Worm (Caenorhabditis elegans) whole organism, L4 larva: ENCODE results near the gene Y51H7C.12.

ENCODE experiments used
- F26F4.8 ChIP-seq: fragments of 200-800 bp; sonication (Bioruptor generic); conservative IDR thresholded peaks from 2 replicates; pipeline ENCODE4 v1.3.6; 2022; ENCODE audit warnings: missing genetic modification characterization, missing compliant biosample characterization
- F37D6.2 ChIP-seq: sonication (generic microtip); optimal IDR thresholded peaks from 2 replicates; lab custom pipeline; 2016; ENCODE audit warnings: mild to moderate bottlenecking, missing genetic modification characterization, missing compliant biosample characterization
- ceh-32 ChIP-seq: sonication (generic microtip); optimal IDR thresholded peaks from 2 replicates; lab custom pipeline; 2016; ENCODE audit warnings: mild to moderate bottlenecking, missing genetic modification characterization, missing compliant biosample characterization; ENCODE audit not compliant: poor library complexity
- ceh-62 ChIP-seq: sonication (generic microtip); optimal IDR thresholded peaks from 2 replicates; lab custom pipeline; 2017; ENCODE audit warnings: missing biosample characterization, missing genetic modification characterization
- ceh-82 ChIP-seq: sonication (generic microtip); optimal IDR thresholded peaks from 2 replicates; lab custom pipeline; 2017; ENCODE audit warnings: missing biosample characterization, missing genetic modification characterization
- daf-8 ChIP-seq: fragments of 200-800 bp; sonication (Bioruptor generic); IDR thresholded peaks from 2 replicates; pipeline ENCODE4 v1.3.6; 2022; ENCODE audit warnings: missing genetic modification characterization, missing compliant biosample characterization
- duxl-1 ChIP-seq: sonication (generic microtip); optimal IDR thresholded peaks from 2 replicates; lab custom pipeline; 2016; ENCODE audit warnings: mild to moderate bottlenecking, missing genetic modification characterization, moderate library complexity, missing compliant biosample characterization; ENCODE audit not compliant: poor library complexity
- egl-27 ChIP-seq: sonication (generic microtip); optimal IDR thresholded peaks from 3 replicates; lab custom pipeline; 2017; ENCODE audit warnings: missing biosample characterization, missing genetic modification reagents, missing genetic modification characterization
- mep-1 ChIP-seq: fragments of 150-350 bp; sonication (generic microtip); optimal IDR thresholded peaks from 3 replicates; lab custom pipeline; 2014; ENCODE audit warnings: missing biosample characterization, missing genetic modification characterization
- mxl-2 ChIP-seq: fragments of 200-800 bp; sonication (Bioruptor generic); conservative IDR thresholded peaks from 2 replicates; pipeline ENCODE4 v1.3.6; 2022; ENCODE audit warnings: missing genetic modification reagents, missing genetic modification characterization, missing compliant biosample characterization
- nhr-102 ChIP-seq: sonication (generic microtip); optimal IDR thresholded peaks from 2 replicates; lab custom pipeline; 2016; ENCODE audit warnings: mild to moderate bottlenecking, missing genetic modification characterization, moderate library complexity, missing compliant biosample characterization
- pha-4 ChIP-seq, 2 experiments: fragments of 150-350 bp in 1 of 2; fragments of 200-800 bp in 1 of 2; sonication (Bioruptor generic) in 1 of 2; IDR thresholded peaks in 1 of 2; optimal IDR thresholded peaks in 1 of 2; 2 replicates each; pipeline versions ENCODE4 v1.3.6 to Lab custom; 2014 to 2022; ENCODE audit warnings: missing genetic modification characterization in 2 of 2, missing genetic modification reagents in 2 of 2, missing biosample characterization in 1 of 2, missing compliant biosample characterization in 1 of 2
- pqm-1 ChIP-seq: sonication (generic microtip); optimal IDR thresholded peaks from 2 replicates; lab custom pipeline; 2017; ENCODE audit warnings: missing biosample characterization, missing genetic modification characterization
- rbr-2 ChIP-seq: sonication (generic microtip); optimal IDR thresholded peaks from 2 replicates; lab custom pipeline; 2016; ENCODE audit warnings: missing genotype, missing genetic modification characterization, missing compliant biosample characterization
- unc-62 ChIP-seq, 3 experiments: fragments of 150-350 bp in 1 of 3; sonication (generic microtip); optimal IDR thresholded peaks in 2 of 3; peaks in 1 of 3; 1 replicate in 1 of 3; 2 replicates in 2 of 3; lab custom pipeline; 2014 to 2017; ENCODE audit warnings: missing biosample characterization in 3 of 3, missing genetic modification characterization in 3 of 3, missing genetic modification reagents in 3 of 3, missing genotype in 1 of 3

Y51H7C.12 gene

DNA sequence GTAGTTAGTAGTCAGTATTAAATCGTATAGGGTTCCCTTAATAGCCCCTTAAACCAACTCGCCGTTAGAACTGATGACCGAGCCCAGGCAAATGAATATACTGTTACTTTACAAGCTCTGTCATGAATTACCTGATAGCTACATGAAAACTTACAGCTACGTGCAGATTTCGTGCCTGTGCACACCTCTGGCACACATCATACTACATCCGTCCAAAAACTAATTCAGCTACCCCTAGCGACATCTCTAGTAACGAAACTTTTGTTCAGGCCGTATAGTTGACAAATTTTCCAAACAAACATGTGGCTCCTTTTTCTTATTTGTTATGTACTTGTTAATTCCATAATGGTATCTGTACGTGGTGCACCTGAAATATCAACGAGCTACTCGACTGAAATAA lies 46.4 kb downstream of the Y51H7C.12 start, which contains the start of gene F54D12.1:
TSS of gene F54D12.1 (plus strand) at position 301 of the 400 bp plus-strand sequence.
- no peak for TF ChIP-seq F26F4.8 (GFP tag; lab: Robert Waterston, UW)
- TF ChIP-seq F37D6.2 (tag; lab: Kevin White, UChicago): no peak
- TF ChIP-seq rbr-2 (tag; lab: Kevin White, UChicago): no peak
- no peak for TF ChIP-seq ceh-82 (tag; lab: Kevin White, UChicago)
- no peak for TF ChIP-seq mep-1
- TF ChIP-seq mxl-2 (GFP tag; lab: Robert Waterston, UW): no peak
- TF ChIP-seq duxl-1 (tag; lab: Kevin White, UChicago): no peak
- TF ChIP-seq egl-27 (tag; lab: Kevin White, UChicago): no peak

DNA sequence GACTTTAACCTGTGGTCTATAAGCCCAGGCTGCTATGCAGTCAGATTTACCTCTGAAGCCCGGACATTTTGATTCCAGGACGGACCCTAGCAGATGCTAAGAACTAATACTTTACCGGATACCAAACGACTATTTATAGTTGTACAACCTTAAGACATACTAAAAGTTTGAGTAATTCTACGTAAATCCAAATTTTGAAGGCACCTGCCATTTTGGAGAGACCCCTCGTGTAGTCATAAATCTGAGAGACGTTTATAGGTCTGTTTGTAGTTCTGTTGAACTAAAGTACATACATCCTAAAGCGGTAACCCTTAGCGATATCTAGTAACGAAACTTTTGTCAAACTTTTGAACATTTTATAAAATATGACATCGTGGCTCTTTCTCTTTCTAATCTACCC lies 48.1 kb downstream of the Y51H7C.12 start, which contains the start of gene F54D12.2:
TSS of gene F54D12.2 (plus strand) at position 301 of the 400 bp plus-strand sequence.
- TF ChIP-seq egl-27 (tag; lab: Kevin White, UChicago): no peak
- TF ChIP-seq pqm-1 (tag; lab: Kevin White, UChicago): no peak
- no peak for TF ChIP-seq ceh-32 (tag; lab: Kevin White, UChicago)
- no peak for TF ChIP-seq ceh-62
- no peak for TF ChIP-seq daf-8 (GFP tag; lab: Robert Waterston, UW)
- TF ChIP-seq nhr-102 (tag; lab: Kevin White, UChicago): no peak

DNA sequence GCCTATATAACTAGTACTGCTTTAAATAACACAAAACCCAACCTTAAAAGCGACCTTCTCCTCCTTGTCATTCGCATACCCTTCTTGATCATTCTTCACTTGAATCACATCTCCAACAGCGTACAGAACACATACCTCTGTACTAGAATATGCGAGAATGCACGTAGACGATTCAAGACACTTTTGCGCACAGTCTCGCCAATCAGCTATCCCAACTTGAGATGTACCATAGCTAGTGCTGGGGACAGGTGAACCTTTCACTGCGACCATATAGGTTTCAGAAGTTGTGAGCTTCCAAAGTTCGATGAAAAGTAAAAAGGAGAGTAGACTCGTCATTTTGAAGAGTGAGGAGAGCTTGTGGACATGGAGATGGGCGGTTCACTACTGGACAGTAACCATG lies 48.8 kb downstream of the Y51H7C.12 start, which contains the start of gene F54D12.8:
TSS of gene F54D12.8 (minus strand) at position 336 of the 400 bp plus-strand sequence.
- no peak for TF ChIP-seq pha-4 (GFP tag; IDR thresholded peaks at IDR 0.05; lab: Robert Waterston, UW)
- no peak for TF ChIP-seq pha-4 (tag; optimal IDR thresholded peaks at IDR 0.05; lab: Kevin White, UChicago)
- TF ChIP-seq unc-62 (GFP tag; optimal IDR thresholded peaks at IDR 0.05 in 1 of 2; lab: Kevin White, UChicago): peak in 1 of 2 experiments; percentile 96
- TF ChIP-seq unc-62 (tag; optimal IDR thresholded peaks at IDR 0.05; lab: Kevin White, UChicago): no peak
